Worm (Caenorhabditis elegans) whole organism, L1 larva: ENCODE data around the gene nhr-96.

Experiments
- C16A3.4 ChIP-seq: fragments of 150-350 bp; optimal IDR thresholded peaks from 2 replicates; lab custom pipeline; 2014; ENCODE audit warnings: missing biosample characterization, missing genetic modification characterization
- C34B4.2 ChIP-seq: sonication (generic microtip); optimal IDR thresholded peaks from 2 replicates; lab custom pipeline; 2017; ENCODE audit warnings: mild to moderate bottlenecking, missing genetic modification characterization, missing compliant biosample characterization
- alr-1 ChIP-seq: fragments of 200-800 bp; sonication (Bioruptor generic); optimal IDR thresholded peaks from 2 replicates; lab custom pipeline; 2018; ENCODE audit warnings: borderline replicate concordance, mild to moderate bottlenecking, missing genetic modification characterization, missing compliant biosample characterization
- aly-2 ChIP-seq: fragments of 150-350 bp; optimal IDR thresholded peaks from 2 replicates; lab custom pipeline; 2014; ENCODE audit warnings: missing biosample characterization, missing genetic modification characterization
- ama-1 ChIP-seq: fragments of 150-350 bp; optimal IDR thresholded peaks from 2 replicates; lab custom pipeline; 2014
- blmp-1 ChIP-seq: fragments of 150-350 bp; optimal IDR thresholded peaks from 2 replicates; lab custom pipeline; 2014; ENCODE audit warnings: missing biosample characterization, missing genetic modification characterization
- ceh-88 ChIP-seq: fragments of 200-800 bp; sonication (Bioruptor generic); IDR thresholded peaks from 2 replicates; pipeline ENCODE4 v1.3.6; 2022; ENCODE audit warnings: missing genetic modification characterization, missing compliant biosample characterization
- ceh-90 ChIP-seq: sonication (generic microtip); optimal IDR thresholded peaks from 2 replicates; lab custom pipeline; 2016; ENCODE audit warnings: missing genetic modification characterization, missing compliant biosample characterization
- dpl-1 ChIP-seq, 3 experiments: fragments of 150-350 bp in 2 of 3; sonication (generic microtip) in 1 of 3; optimal IDR thresholded peaks; 2 replicates each; lab custom pipeline; 2014 to 2017; ENCODE audit warnings: missing biosample characterization in 3 of 3, missing genetic modification characterization in 3 of 3, missing genetic modification reagents in 3 of 3
- efl-1 ChIP-seq, 4 experiments: fragments of 150-350 bp; optimal IDR thresholded peaks in 3 of 4; peaks in 1 of 4; 1 replicate in 1 of 4; 2 replicates in 3 of 4; lab custom pipeline; 2014; ENCODE audit warnings: missing biosample characterization in 2 of 4, missing genetic modification characterization in 2 of 4, missing genetic modification reagents in 2 of 4
- egl-13 ChIP-seq: sonication (generic microtip); optimal IDR thresholded peaks from 2 replicates; lab custom pipeline; 2016; ENCODE audit warnings: missing genotype, missing genetic modification reagents, missing genetic modification characterization, missing compliant biosample characterization
- ets-5 ChIP-seq: fragments of 200-800 bp; sonication (Bioruptor generic); IDR thresholded peaks from 2 replicates; pipeline ENCODE4 v1.3.6; 2022; ENCODE audit warnings: missing genetic modification characterization, missing compliant biosample characterization
- fkh-10 ChIP-seq: sonication (generic microtip); optimal IDR thresholded peaks from 2 replicates; lab custom pipeline; 2017; ENCODE audit warnings: missing biosample characterization, missing genetic modification reagents, missing genetic modification characterization
- fkh-4 ChIP-seq: sonication (generic microtip); optimal IDR thresholded peaks from 2 replicates; lab custom pipeline; 2016; ENCODE audit warnings: missing compliant biosample characterization, missing genetic modification characterization, borderline replicate concordance
- fkh-8 ChIP-seq: sonication (generic microtip); optimal IDR thresholded peaks from 2 replicates; lab custom pipeline; 2016; ENCODE audit warnings: mild to moderate bottlenecking, missing genetic modification characterization, missing compliant biosample characterization
- grh-1 ChIP-seq: fragments of 200-800 bp; sonication (Bioruptor generic); IDR thresholded peaks from 2 replicates; pipeline ENCODE4 v1.3.6; 2022; ENCODE audit warnings: missing genetic modification reagents, missing genetic modification characterization, missing compliant biosample characterization
- hlh-17 ChIP-seq: fragments of 200-800 bp; sonication (Bioruptor generic); optimal IDR thresholded peaks from 2 replicates; lab custom pipeline; 2018; ENCODE audit warnings: missing genetic modification characterization, mild to moderate bottlenecking, missing compliant biosample characterization, moderate library complexity, borderline replicate concordance
- hpl-2 ChIP-seq: fragments of 150-350 bp; optimal IDR thresholded peaks from 2 replicates; lab custom pipeline; 2014; ENCODE audit warnings: missing biosample characterization, missing genetic modification reagents, missing genetic modification characterization
- irx-1 ChIP-seq: sonication (generic microtip); optimal IDR thresholded peaks from 2 replicates; lab custom pipeline; 2016; ENCODE audit warnings: missing genetic modification characterization, missing compliant biosample characterization
- lin-15B ChIP-seq: fragments of 150-350 bp; sonication (generic microtip); optimal IDR thresholded peaks from 3 replicates; lab custom pipeline; 2014; ENCODE audit warnings: missing biosample characterization, missing genetic modification characterization
- lir-3 ChIP-seq: sonication (generic microtip); optimal IDR thresholded peaks from 2 replicates; lab custom pipeline; 2016; ENCODE audit warnings: mild to moderate bottlenecking, missing genetic modification characterization, moderate library complexity, missing compliant biosample characterization; ENCODE audit not compliant: poor library complexity
- lsy-2 ChIP-seq, 2 experiments: fragments of 150-350 bp; optimal IDR thresholded peaks; 2 replicates each; lab custom pipeline; 2014; ENCODE audit warnings: missing biosample characterization in 2 of 2, missing genetic modification characterization in 2 of 2
- mef-2 ChIP-seq: fragments of 150-350 bp; optimal IDR thresholded peaks from 2 replicates; lab custom pipeline; 2014; ENCODE audit warnings: missing biosample characterization, missing genetic modification characterization
- nhr-12 ChIP-seq: sonication (generic microtip); optimal IDR thresholded peaks from 2 replicates; lab custom pipeline; 2017; ENCODE audit warnings: missing biosample characterization, missing genetic modification characterization
- nhr-19 ChIP-seq: fragments of 200-800 bp; sonication (Bioruptor generic); conservative IDR thresholded peaks from 2 replicates; pipeline ENCODE4 v1.3.6; 2022; ENCODE audit warnings: missing genetic modification characterization, missing compliant biosample characterization
- nhr-20 ChIP-seq: sonication (generic microtip); optimal IDR thresholded peaks from 2 replicates; lab custom pipeline; 2016; ENCODE audit warnings: mild to moderate bottlenecking, missing genetic modification characterization, missing compliant biosample characterization
- nhr-28 ChIP-seq: fragments of 150-350 bp; optimal IDR thresholded peaks from 2 replicates; lab custom pipeline; 2014; ENCODE audit warnings: missing biosample characterization, missing genetic modification characterization
- nhr-71 ChIP-seq: sonication (generic microtip); optimal IDR thresholded peaks from 2 replicates; lab custom pipeline; 2016; ENCODE audit warnings: mild to moderate bottlenecking, missing genetic modification characterization, moderate library complexity, missing compliant biosample characterization
- nhr-77 ChIP-seq: fragments of 150-350 bp; optimal IDR thresholded peaks from 2 replicates; lab custom pipeline; 2014; ENCODE audit warnings: missing biosample characterization, missing genetic modification characterization
- rnt-1 ChIP-seq: sonication (generic microtip); optimal IDR thresholded peaks from 2 replicates; lab custom pipeline; 2016; ENCODE audit warnings: mild to moderate bottlenecking, missing genetic modification characterization, moderate library complexity, missing compliant biosample characterization
- skn-1 ChIP-seq: fragments of 150-350 bp; optimal IDR thresholded peaks from 2 replicates; lab custom pipeline; 2014; ENCODE audit warnings: missing biosample characterization, missing genetic modification characterization
- snpc-4 ChIP-seq: fragments of 150-350 bp; optimal IDR thresholded peaks from 2 replicates; lab custom pipeline; 2014; ENCODE audit warnings: missing biosample characterization, missing genetic modification characterization
- snu-23 ChIP-seq: sonication (generic microtip); optimal IDR thresholded peaks from 2 replicates; lab custom pipeline; 2016; ENCODE audit warnings: missing genetic modification characterization, missing compliant biosample characterization
- swsn-7 ChIP-seq: sonication (generic microtip); optimal IDR thresholded peaks from 2 replicates; lab custom pipeline; 2016; ENCODE audit warnings: missing genetic modification characterization, missing compliant biosample characterization
- tbx-2 ChIP-seq: sonication (generic microtip); optimal IDR thresholded peaks from 2 replicates; lab custom pipeline; 2016; ENCODE audit warnings: missing genetic modification characterization, missing compliant biosample characterization
- tlp-1 ChIP-seq: fragments of 150-350 bp; optimal IDR thresholded peaks from 2 replicates; lab custom pipeline; 2014; ENCODE audit warnings: missing biosample characterization, missing genetic modification characterization
- unc-86 ChIP-seq: sonication (generic microtip); optimal IDR thresholded peaks from 2 replicates; lab custom pipeline; 2016; ENCODE audit warnings: missing genetic modification characterization, missing compliant biosample characterization
- xbp-1 ChIP-seq: sonication (generic microtip); optimal IDR thresholded peaks from 2 replicates; lab custom pipeline; 2016; ENCODE audit warnings: missing genetic modification characterization, missing compliant biosample characterization

nhr-96 gene

DNA sequence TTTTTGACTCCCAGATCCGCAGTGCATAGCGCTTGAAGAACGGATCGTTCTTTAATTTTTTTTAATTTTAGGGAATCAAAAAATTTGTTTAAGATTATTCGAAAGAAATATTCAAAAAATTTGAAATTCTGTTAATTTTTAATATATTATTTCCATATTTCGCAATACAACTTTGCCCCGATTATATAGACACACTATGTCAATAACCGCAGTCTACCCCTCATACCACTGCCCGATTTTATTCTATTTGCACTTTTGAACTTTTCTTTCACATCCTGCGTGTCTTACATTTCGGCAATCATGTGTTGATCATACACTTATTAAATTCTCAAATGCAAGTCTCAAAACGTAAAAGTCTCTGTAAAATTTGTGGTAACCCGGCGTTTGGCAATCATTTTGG, 14.5 kb upstream of the nhr-96 start, which contains the start of gene nhr-56 (continued):
- no peak for TF ChIP-seq ceh-88
- no peak for TF ChIP-seq alr-1 (tag; lab: Kevin White, UChicago)
- no peak for TF ChIP-seq snpc-4 (tag; lab: Kevin White, UChicago)
- TF ChIP-seq snu-23 (GFP tag; lab: Kevin White, UChicago): peak; percentile 56
- TF ChIP-seq, all 84 proteins: peak for 22

DNA sequence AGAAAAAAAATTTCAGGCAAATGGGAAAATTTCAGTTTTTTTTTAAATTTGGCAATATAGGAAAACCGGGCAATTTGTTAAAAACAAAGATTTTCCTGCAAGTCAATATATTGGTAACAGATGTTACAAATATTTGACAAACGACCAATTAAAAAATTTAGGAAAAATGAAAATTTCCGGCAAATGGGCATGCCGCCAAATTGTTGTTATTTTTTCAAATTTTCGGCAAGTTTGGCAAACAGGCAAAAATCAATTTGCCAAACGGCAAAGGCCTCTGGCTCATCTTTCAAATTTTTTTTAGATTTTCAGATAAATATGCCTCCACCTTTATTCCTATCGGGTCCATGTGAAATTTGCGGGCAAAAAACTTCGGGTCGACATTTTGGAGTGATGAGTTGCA, 11.5 kb upstream of the nhr-96 start, which contains the start of gene nhr-128:
Gene nhr-128, plus strand, starts transcription at position 301 of the 400 bp plus-strand sequence.
- TF ChIP-seq swsn-7 (no peak), fkh-8 (no peak), xbp-1 (tag; lab: Kevin White, UChicago) (no peak), ets-5 (GFP tag; lab: Robert Waterston, UW) (no peak), aly-2 (no peak), blmp-1 (tag; lab: Kevin White, UChicago) (no peak), C34B4.2 (tag; lab: Kevin White, UChicago) (no peak), nhr-20 (tag; lab: Kevin White, UChicago) (no peak)
- TF ChIP-seq, all 84 proteins: peak for 0

DNA sequence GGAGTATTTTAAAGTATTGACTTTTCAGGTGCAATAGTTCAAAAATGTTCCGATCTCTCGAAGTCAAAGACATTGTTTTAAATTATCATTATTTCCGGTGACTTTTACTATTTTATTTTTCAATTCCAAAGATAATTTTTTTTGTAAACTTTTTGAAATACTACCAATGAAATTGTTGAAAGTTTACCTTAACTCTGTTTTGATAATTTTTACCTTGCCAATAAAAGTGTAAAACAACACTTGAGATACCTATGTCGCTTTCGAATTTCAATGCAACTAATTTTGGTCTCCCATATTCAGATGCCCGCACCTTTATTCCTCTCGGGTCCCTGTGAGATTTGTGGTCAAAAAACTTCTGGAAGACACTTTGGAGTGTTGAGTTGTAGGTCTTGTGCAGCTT, 8.1 kb upstream of the nhr-96 start, which contains the start of gene nhr-103:
Gene nhr-103, plus strand, starts transcription at position 301 of the 400 bp plus-strand sequence.
- TF ChIP-seq ets-5 (GFP tag; lab: Robert Waterston, UW) (no peak), fkh-10 (GFP tag; lab: Kevin White, UChicago) (no peak), nhr-19 (GFP tag; lab: Robert Waterston, UW) (no peak), xbp-1 (tag; lab: Kevin White, UChicago) (no peak), lin-15B (no peak), hpl-2 (GFP tag; lab: Kevin White, UChicago) (no peak), ceh-88 (no peak), mef-2 (tag; lab: Kevin White, UChicago) (no peak), fkh-4 (no peak), egl-13 (no peak), blmp-1 (tag; lab: Kevin White, UChicago) (no peak), rnt-1 (no peak), dpl-1 (GFP tag; optimal IDR thresholded peaks at IDR 0.05; lab: Kevin White, UChicago) (no peak), unc-86 (tag; lab: Kevin White, UChicago) (no peak), nhr-71 (tag; lab: Kevin White, UChicago) (no peak), ama-1 (lab: Kevin White, UChicago) (no peak), ceh-90 (tag; lab: Kevin White, UChicago) (no peak), hlh-17 (GFP tag; lab: Kevin White, UChicago) (no peak), irx-1 (tag; lab: Kevin White, UChicago) (no peak), C16A3.4 (tag; lab: Kevin White, UChicago) (no peak)
- TF ChIP-seq, all 84 proteins: peak for 0

DNA sequence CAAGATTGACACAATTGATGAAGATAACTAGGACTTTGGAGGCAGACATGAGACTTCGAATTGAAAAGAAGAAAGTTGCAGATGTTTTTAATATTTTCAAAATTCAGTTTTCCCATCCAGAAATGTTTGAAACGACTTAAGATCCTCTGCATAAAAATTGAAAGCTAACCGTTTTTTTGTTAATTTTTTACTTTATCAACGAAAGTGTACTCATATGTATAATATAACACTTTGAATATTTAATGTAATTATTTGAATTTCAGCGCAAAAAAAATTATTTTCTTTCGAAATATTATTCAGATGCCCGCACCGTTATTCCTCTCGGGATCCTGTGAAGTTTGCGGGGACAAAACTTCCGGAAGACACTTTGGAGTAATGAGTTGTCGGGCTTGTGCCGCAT, 6.4 kb upstream of the nhr-96 start, which contains the start of gene nhr-18:
Gene nhr-18, plus strand, starts transcription at position 301 of the 400 bp plus-strand sequence.
- TF ChIP-seq efl-1 (optimal IDR thresholded peaks at IDR 0.05; lab: Kevin White, UChicago) (no peak), efl-1 (GFP tag; optimal IDR thresholded peaks at IDR 0.05 in 1 of 2; lab: Kevin White, UChicago) (peak in 1 of 2 experiments; percentile 15), nhr-77 (tag; lab: Kevin White, UChicago) (no peak), xbp-1 (tag; lab: Kevin White, UChicago) (no peak), nhr-28 (no peak), snpc-4 (tag; lab: Kevin White, UChicago) (no peak), lin-15B (no peak), hpl-2 (GFP tag; lab: Kevin White, UChicago) (no peak)
- TF ChIP-seq, all 84 proteins: peak for 1

DNA sequence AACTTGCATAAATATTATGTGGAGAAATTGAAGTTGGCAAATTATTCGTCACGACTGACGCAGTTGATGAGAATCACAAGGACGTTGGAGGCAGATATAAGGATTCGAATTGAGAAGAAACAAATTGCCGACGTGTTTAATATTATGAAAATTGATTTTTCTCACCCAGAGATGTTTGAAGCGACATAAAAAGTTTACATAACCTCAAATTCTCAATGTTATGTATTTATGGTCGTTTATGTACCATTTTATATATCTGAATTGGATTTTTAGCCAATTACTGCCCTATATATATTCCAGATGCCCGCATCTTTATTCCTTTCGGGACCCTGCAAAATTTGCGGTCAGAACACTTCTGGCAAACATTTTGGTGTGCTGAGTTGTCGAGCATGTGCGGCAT, 4.5 kb upstream of the nhr-96 start, which contains the start of gene nhr-126:
Gene nhr-126, plus strand, starts transcription at position 301 of the 400 bp plus-strand sequence.
- no peak for TF ChIP-seq lir-3 (tag; lab: Kevin White, UChicago)
- TF ChIP-seq ama-1 (lab: Kevin White, UChicago): no peak
- no peak for TF ChIP-seq skn-1 (tag; lab: Kevin White, UChicago)
- TF ChIP-seq tlp-1: no peak
- no peak for TF ChIP-seq tbx-2
- TF ChIP-seq nhr-12 (tag; lab: Kevin White, UChicago): no peak
- no peak for TF ChIP-seq grh-1 (GFP tag; lab: Robert Waterston, UW)
- no peak for TF ChIP-seq lsy-2 (tag; optimal IDR thresholded peaks at IDR 0.05; lab: Kevin White, UChicago)
- no peak for TF ChIP-seq nhr-20 (tag; lab: Kevin White, UChicago)
